Worm (Caenorhabditis elegans) whole organism, L4 larva: Measurements from ENCODE around the gene rnst-2.

Experiments
- cey-2 ChIP-seq: sonication (generic microtip); optimal IDR thresholded peaks from 3 replicates; lab custom pipeline; 2017; ENCODE audit warnings: missing genetic modification characterization, mild to moderate bottlenecking, missing compliant biosample characterization, antibody characterized with exemption, borderline replicate concordance; ENCODE audit not compliant: insufficient read depth
- fkh-10 ChIP-seq: fragments of 150-350 bp; optimal IDR thresholded peaks from 2 replicates; lab custom pipeline; 2014; ENCODE audit warnings: missing biosample characterization, missing genetic modification reagents, missing genetic modification characterization
- mdl-1 ChIP-seq, 2 experiments: fragments of 150-350 bp in 1 of 2; sonication (generic microtip) in 1 of 2; optimal IDR thresholded peaks; 2 replicates each; lab custom pipeline; 2014 to 2017; ENCODE audit warnings: missing biosample characterization in 2 of 2, missing genetic modification characterization in 2 of 2
- mep-1 ChIP-seq: fragments of 150-350 bp; sonication (generic microtip); optimal IDR thresholded peaks from 3 replicates; lab custom pipeline; 2014; ENCODE audit warnings: missing biosample characterization, missing genetic modification characterization
- pha-4 ChIP-seq, 2 experiments: fragments of 150-350 bp in 1 of 2; fragments of 200-800 bp in 1 of 2; sonication (Bioruptor generic) in 1 of 2; IDR thresholded peaks in 1 of 2; optimal IDR thresholded peaks in 1 of 2; 2 replicates each; pipeline versions ENCODE4 v1.3.6 to Lab custom; 2014 to 2022; ENCODE audit warnings: missing genetic modification characterization in 2 of 2, missing genetic modification reagents in 2 of 2, missing biosample characterization in 1 of 2, missing compliant biosample characterization in 1 of 2

DNA sequence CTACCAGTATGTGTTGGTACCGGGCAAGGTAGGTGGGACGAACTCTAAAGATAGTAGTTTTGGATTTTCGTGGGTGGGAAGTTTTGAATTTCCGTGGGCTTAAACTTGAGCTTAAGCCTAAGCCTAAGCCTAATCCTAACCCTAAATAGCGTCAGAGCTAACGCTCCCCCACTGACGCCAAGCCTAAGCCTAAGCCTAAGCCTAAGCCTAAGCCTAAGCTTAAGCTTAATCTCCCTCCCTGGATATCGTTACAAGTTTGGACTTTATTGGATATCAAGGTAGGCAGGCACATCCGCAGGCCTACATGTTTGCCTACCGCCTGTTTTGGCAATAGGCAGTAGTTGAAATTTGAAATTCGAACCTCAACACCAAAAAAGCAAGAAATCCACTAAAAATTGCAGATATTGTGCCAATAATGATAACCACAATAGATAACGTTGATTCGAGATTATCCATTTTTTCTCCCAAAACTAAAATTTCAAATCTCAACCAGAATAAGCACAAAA lies 8.8 kb upstream of the rnst-2 start, which contains the start of gene K10C9.4:
- TF ChIP-seq mep-1 (tag; lab: Kevin White, UChicago) (no peak), cey-2 (tag; lab: Kevin White, UChicago) (no peak), fkh-10 (GFP tag; lab: Kevin White, UChicago) (no peak), mdl-1 (tag; optimal IDR thresholded peaks at IDR 0.05; lab: Kevin White, UChicago) (no peak), pha-4 (GFP tag; IDR thresholded peaks at IDR 0.05; lab: Robert Waterston, UW) (no peak), pha-4 (tag; optimal IDR thresholded peaks at IDR 0.05; lab: Kevin White, UChicago) (no peak)
